Fruit fly (Drosophila melanogaster) whole organism, embryonic: ENCODE measurements around the gene CG12945.

Experiments
- ATbp ChIP-seq: fragments of 200-800 bp; sonication (Bioruptor generic); optimal IDR thresholded peaks from 2 replicates; lab custom pipeline; 2017; ENCODE audit warnings: missing biosample characterization, mild to moderate bottlenecking, missing genetic modification characterization, missing genetic modification reagents
- Atf6 ChIP-seq: fragments of 200-800 bp; sonication (Bioruptor generic); IDR thresholded peaks from 2 replicates; pipeline ENCODE4 v1.3.6; 2022; ENCODE audit warnings: missing biosample characterization, missing genetic modification characterization
- B-H2 ChIP-seq: fragments of 200-800 bp; sonication (Bioruptor generic); optimal IDR thresholded peaks from 2 replicates; lab custom pipeline; 2018; ENCODE audit warnings: missing biosample characterization, mild to moderate bottlenecking, missing genetic modification characterization
- CG1024 ChIP-seq: fragments of 200-800 bp; sonication (Bioruptor generic); IDR thresholded peaks from 2 replicates; pipeline ENCODE4 v1.3.6; 2022; ENCODE audit warnings: missing biosample characterization, missing genetic modification characterization
- CG12299 ChIP-seq: fragments of 200-800 bp; sonication (Bioruptor generic); optimal IDR thresholded peaks from 2 replicates; lab custom pipeline; 2018; ENCODE audit warnings: missing biosample characterization, mild to moderate bottlenecking, missing genetic modification characterization
- CG13894 ChIP-seq: fragments of 200-800 bp; sonication (Bioruptor generic); optimal IDR thresholded peaks from 3 replicates; lab custom pipeline; 2018; ENCODE audit warnings: missing biosample characterization, mild to moderate bottlenecking, missing genetic modification characterization, moderate library complexity
- CG15269 ChIP-seq: fragments of 200-800 bp; sonication (Bioruptor generic); optimal IDR thresholded peaks from 2 replicates; lab custom pipeline; 2018; ENCODE audit warnings: missing biosample characterization, mild to moderate bottlenecking, missing genetic modification characterization, moderate library complexity
- CG1602 ChIP-seq: fragments of 200-800 bp; sonication (Bioruptor generic); optimal IDR thresholded peaks from 3 replicates; lab custom pipeline; 2016; ENCODE audit warnings: missing biosample characterization, missing genetic modification characterization
- CG16779 ChIP-seq: fragments of 200-800 bp; sonication (Bioruptor generic); IDR thresholded peaks from 2 replicates; pipeline ENCODE4 v1.3.6; 2022; ENCODE audit warnings: missing biosample characterization, missing genetic modification characterization
- CG17186 ChIP-seq: fragments of 200-800 bp; sonication (Bioruptor generic); optimal IDR thresholded peaks from 3 replicates; lab custom pipeline; 2017; ENCODE audit warnings: missing biosample characterization, missing genetic modification reagents, missing genetic modification characterization
- CG17829 ChIP-seq: fragments of 200-800 bp; optimal IDR thresholded peaks from 2 replicates; lab custom pipeline; 2019; ENCODE audit warnings: missing biosample characterization, mild to moderate bottlenecking, missing genetic modification characterization, moderate library complexity
- CG2120 ChIP-seq: fragments of 200-800 bp; sonication (Bioruptor generic); optimal IDR thresholded peaks from 3 replicates; lab custom pipeline; 2016; ENCODE audit warnings: missing biosample characterization, missing genetic modification characterization
- CG2129 ChIP-seq: fragments of 200-800 bp; sonication (Bioruptor generic); IDR thresholded peaks from 2 replicates; pipeline ENCODE4 v1.3.6; 2022; ENCODE audit warnings: missing biosample characterization, missing genetic modification characterization; ENCODE audit not compliant: partially characterized antibody
- CG2678 ChIP-seq: fragments of 200-800 bp; sonication (Bioruptor generic); optimal IDR thresholded peaks from 3 replicates; lab custom pipeline; 2019; ENCODE audit warnings: missing biosample characterization, mild to moderate bottlenecking, missing genetic modification characterization, moderate library complexity
- CG31224 ChIP-seq: fragments of 200-800 bp; sonication (Bioruptor generic); IDR thresholded peaks from 2 replicates; pipeline ENCODE4 v1.3.6; 2022; ENCODE audit warnings: missing biosample characterization, missing genetic modification characterization
- CG3995 ChIP-seq: fragments of 200-800 bp; sonication (Bioruptor generic); optimal IDR thresholded peaks from 3 replicates; lab custom pipeline; 2016; ENCODE audit warnings: missing biosample characterization, missing genetic modification characterization
- CG42726 ChIP-seq: fragments of 200-800 bp; sonication (Bioruptor generic); IDR thresholded peaks from 2 replicates; pipeline ENCODE4 v1.3.6; 2022; ENCODE audit warnings: missing biosample characterization, missing genetic modification characterization; ENCODE audit not compliant: partially characterized antibody
- CG4707 ChIP-seq: fragments of 200-800 bp; sonication (Bioruptor generic); optimal IDR thresholded peaks from 2 replicates; lab custom pipeline; 2018; ENCODE audit warnings: missing biosample characterization, mild to moderate bottlenecking, missing genetic modification characterization, moderate library complexity
- CG4820 ChIP-seq: fragments of 200-800 bp; sonication (Bioruptor generic); optimal IDR thresholded peaks from 3 replicates; lab custom pipeline; 2016; ENCODE audit warnings: missing biosample characterization, missing genetic modification characterization
- CG6765 ChIP-seq: fragments of 200-800 bp; sonication (Bioruptor generic); optimal IDR thresholded peaks from 3 replicates; lab custom pipeline; 2017; ENCODE audit warnings: missing biosample characterization, mild to moderate bottlenecking, missing genetic modification characterization
- CG7357 ChIP-seq: fragments of 200-800 bp; sonication (Bioruptor generic); IDR thresholded peaks from 3 replicates; pipeline ENCODE4 v1.3.6; 2022; ENCODE audit warnings: missing biosample characterization, missing genetic modification characterization
- CG7963 ChIP-seq: fragments of 200-800 bp; sonication (Bioruptor generic); IDR thresholded peaks from 3 replicates; pipeline ENCODE4 v1.3.6; 2022; ENCODE audit warnings: missing biosample characterization, missing genetic modification characterization; ENCODE audit not compliant: partially characterized antibody
- CG9437 ChIP-seq: fragments of 200-800 bp; sonication (Bioruptor generic); optimal IDR thresholded peaks from 2 replicates; lab custom pipeline; 2018; ENCODE audit warnings: missing biosample characterization, mild to moderate bottlenecking, missing genetic modification characterization
- CG9797 ChIP-seq: fragments of 200-800 bp; sonication (Bioruptor generic); optimal IDR thresholded peaks from 3 replicates; lab custom pipeline; 2018; ENCODE audit warnings: missing biosample characterization, mild to moderate bottlenecking, missing genetic modification characterization
- Camta ChIP-seq: fragments of 200-800 bp; sonication (Bioruptor generic); optimal IDR thresholded peaks from 2 replicates; lab custom pipeline; 2016; ENCODE audit warnings: missing biosample characterization, missing genetic modification characterization
- Fer2 ChIP-seq: fragments of 200-800 bp; sonication (Bioruptor generic); optimal IDR thresholded peaks from 2 replicates; lab custom pipeline; 2018; ENCODE audit warnings: missing biosample characterization, mild to moderate bottlenecking, missing genetic modification characterization, moderate library complexity
- H2.0 ChIP-seq: fragments of 200-800 bp; sonication (Bioruptor generic); IDR thresholded peaks from 2 replicates; pipeline ENCODE4 v1.3.6; 2022; ENCODE audit warnings: missing biosample characterization, missing genetic modification characterization
- MESR4 ChIP-seq: fragments of 200-800 bp; sonication (Bioruptor generic); optimal IDR thresholded peaks from 2 replicates; lab custom pipeline; 2018; ENCODE audit warnings: missing biosample characterization, mild to moderate bottlenecking, missing genetic modification characterization, moderate library complexity
- Med ChIP-seq: fragments of 200-800 bp; sonication (Bioruptor generic); peaks from one replicate; lab custom pipeline; 2016; ENCODE audit warnings: missing biosample characterization, missing genetic modification characterization, mild to moderate bottlenecking, inconsistent platforms, moderate library complexity
- NC2α ChIP-seq: fragments of 200-800 bp; sonication (Bioruptor generic); optimal IDR thresholded peaks from 2 replicates; lab custom pipeline; 2016; ENCODE audit warnings: missing biosample characterization, missing genetic modification characterization
- NFAT ChIP-seq: fragments of 200-800 bp; sonication (Bioruptor generic); IDR thresholded peaks from 2 replicates; pipeline ENCODE4 v1.3.6; 2022; ENCODE audit warnings: missing biosample characterization, missing genetic modification characterization
- Ravus ChIP-seq: fragments of 200-800 bp; sonication (Bioruptor generic); IDR thresholded peaks from 2 replicates; pipeline ENCODE4 v1.3.6; 2022; ENCODE audit warnings: missing biosample characterization, missing genetic modification characterization
- Rfx ChIP-seq: fragments of 200-800 bp; sonication (Bioruptor generic); IDR thresholded peaks from 2 replicates; pipeline ENCODE4 v1.3.6; 2022; ENCODE audit warnings: missing biosample characterization, missing genetic modification characterization
- Sry-β ChIP-seq: fragments of 200-800 bp; sonication (Bioruptor generic); optimal IDR thresholded peaks from 2 replicates; lab custom pipeline; 2018; ENCODE audit warnings: missing biosample characterization, mild to moderate bottlenecking, missing genetic modification characterization, moderate library complexity
- Ssrp ChIP-seq: fragments of 200-800 bp; sonication (Bioruptor generic); optimal IDR thresholded peaks from 2 replicates; lab custom pipeline; 2018; ENCODE audit warnings: missing biosample characterization, mild to moderate bottlenecking, missing genetic modification characterization, moderate library complexity
- YL-1 ChIP-seq: fragments of 200-800 bp; sonication (Bioruptor generic); optimal IDR thresholded peaks from 3 replicates; lab custom pipeline; 2017; ENCODE audit warnings: missing biosample characterization, mild to moderate bottlenecking, missing genetic modification characterization
- ato ChIP-seq: fragments of 200-800 bp; sonication (Bioruptor generic); IDR thresholded peaks from 2 replicates; pipeline ENCODE4 v1.3.6; 2022; ENCODE audit warnings: missing biosample characterization, missing genetic modification characterization; ENCODE audit not compliant: partially characterized antibody
- bbx ChIP-seq: fragments of 200-800 bp; sonication (Bioruptor generic); IDR thresholded peaks from 2 replicates; pipeline ENCODE4 v1.3.6; 2022; ENCODE audit warnings: missing biosample characterization, missing genetic modification characterization; ENCODE audit not compliant: partially characterized antibody
- bowl ChIP-seq: fragments of 200-800 bp; sonication (Bioruptor generic); IDR thresholded peaks from 2 replicates; pipeline ENCODE4 v1.3.6; 2022; ENCODE audit warnings: missing biosample characterization, missing genetic modification characterization
- dpn ChIP-seq, 2 experiments: fragments of 200-800 bp; sonication (Bioruptor generic); optimal IDR thresholded peaks; 3 replicates each; lab custom pipeline; 2016; ENCODE audit warnings: missing biosample characterization in 2 of 2, missing genetic modification characterization in 2 of 2
- fd102C ChIP-seq: fragments of 200-800 bp; sonication (Bioruptor generic); optimal IDR thresholded peaks from 2 replicates; lab custom pipeline; 2018; ENCODE audit warnings: missing biosample characterization, mild to moderate bottlenecking, missing genetic modification characterization, moderate library complexity
- jumu ChIP-seq: fragments of 200-800 bp; sonication (Bioruptor generic); optimal IDR thresholded peaks from 3 replicates; lab custom pipeline; 2016; ENCODE audit warnings: missing biosample characterization, missing genetic modification characterization
- nau ChIP-seq: fragments of 200-800 bp; sonication (Bioruptor generic); optimal IDR thresholded peaks from 3 replicates; lab custom pipeline; 2017; ENCODE audit warnings: missing biosample characterization, mild to moderate bottlenecking, missing genetic modification characterization, missing genetic modification reagents
- nmo ChIP-seq: fragments of 200-800 bp; sonication (Bioruptor generic); optimal IDR thresholded peaks from 2 replicates; lab custom pipeline; 2018; ENCODE audit warnings: missing biosample characterization, mild to moderate bottlenecking, missing genetic modification characterization, moderate library complexity
- pnt ChIP-seq: fragments of 200-800 bp; sonication (Bioruptor generic); optimal IDR thresholded peaks from 3 replicates; lab custom pipeline; 2016; ENCODE audit warnings: missing biosample characterization, missing genetic modification characterization
- schlank ChIP-seq: fragments of 200-800 bp; sonication (Bioruptor generic); optimal IDR thresholded peaks from 2 replicates; lab custom pipeline; 2018; ENCODE audit warnings: missing biosample characterization, mild to moderate bottlenecking, missing genetic modification characterization
- sna ChIP-seq: fragments of 200-800 bp; sonication (Bioruptor generic); IDR thresholded peaks from 2 replicates; pipeline ENCODE4 v1.3.6; 2022; ENCODE audit warnings: missing biosample characterization, missing genetic modification characterization; ENCODE audit not compliant: partially characterized antibody
- sqz ChIP-seq: fragments of 200-800 bp; sonication (Bioruptor generic); optimal IDR thresholded peaks from 3 replicates; lab custom pipeline; 2018; ENCODE audit warnings: missing biosample characterization, mild to moderate bottlenecking, missing genetic modification characterization
- tio ChIP-seq: fragments of 200-800 bp; sonication (Bioruptor generic); optimal IDR thresholded peaks from 2 replicates; lab custom pipeline; 2017; ENCODE audit warnings: missing biosample characterization, missing genetic modification characterization, inconsistent platforms
- vnd ChIP-seq: fragments of 200-800 bp; sonication (Bioruptor generic); IDR thresholded peaks from 3 replicates; pipeline ENCODE4 v1.3.6; 2022; ENCODE audit warnings: missing biosample characterization, missing genetic modification characterization; ENCODE audit not compliant: partially characterized antibody

The CG12945 gene

DNA sequence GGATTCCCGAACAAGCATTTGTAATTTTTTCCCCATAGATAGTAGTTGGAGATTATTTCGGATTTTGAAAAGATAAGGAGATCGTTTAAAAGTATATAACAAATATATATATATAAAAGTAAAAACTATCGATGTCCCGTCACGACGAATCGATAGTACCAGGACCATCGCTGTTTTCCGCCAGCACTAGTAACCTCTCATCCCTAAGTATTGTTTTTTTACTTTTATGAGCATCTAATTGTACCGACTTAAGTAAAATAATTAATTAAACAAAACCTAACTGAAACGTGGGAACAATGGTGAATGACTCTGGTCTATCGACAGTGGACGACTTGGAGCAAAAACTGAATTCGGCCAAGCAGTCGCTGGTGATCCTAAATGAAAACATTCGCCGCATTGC, 50.3 kb downstream of the CG12945 start, which contains the start of gene Pnn (continued):
- peak; percentile 81 for TF ChIP-seq CG2129 (GFP tag; lab: Robert Waterston, UW)
- TF ChIP-seq CG17829 = peak; percentile 24
- no peak for TF ChIP-seq CG31224
- no peak for TF ChIP-seq CG15269 (tag; lab: Kevin White, UChicago)
- TF ChIP-seq CG9797 (GFP tag; lab: Kevin White, UChicago) = peak; percentile 17
- no peak for TF ChIP-seq tio (GFP tag; lab: Kevin White, UChicago)
- peak; percentile 22 for TF ChIP-seq CG9437 (GFP tag; lab: Kevin White, UChicago)
- no peak for TF ChIP-seq CG12299 (tag; lab: Kevin White, UChicago)
- no peak for TF ChIP-seq bowl (GFP tag; lab: Robert Waterston, UW)
- TF ChIP-seq nmo (GFP tag; lab: Kevin White, UChicago) = peak; percentile 47
- TF ChIP-seq sna = peak; percentile 87
- TF ChIP-seq jumu (GFP tag; lab: Kevin White, UChicago) = no peak
- TF ChIP-seq CG4707 (GFP tag; lab: Kevin White, UChicago) = no peak
- no peak for TF ChIP-seq NC2α (GFP tag; lab: Kevin White, UChicago)
- TF ChIP-seq CG4820 (GFP tag; lab: Kevin White, UChicago) = no peak
- peak; percentile 77 for TF ChIP-seq CG13894
- peak; percentile 90 for TF ChIP-seq vnd (GFP tag; lab: Robert Waterston, UW)
- TF ChIP-seq CG2678 (tag; lab: Kevin White, UChicago) = no peak
- peak; percentile 30; the same call in 1 of the 2 replicates for TF ChIP-seq NFAT (GFP tag; lab: Robert Waterston, UW)
- peak; percentile 87; the same call in 1 of the 2 replicates for TF ChIP-seq CG42726 (GFP tag; lab: Robert Waterston, UW)
- TF ChIP-seq nau (GFP tag; lab: Kevin White, UChicago) = no peak
- TF ChIP-seq H2.0 (GFP tag; lab: Robert Waterston, UW) = no peak
- TF ChIP-seq Med (GFP tag; lab: Kevin White, UChicago) = peak; percentile 56
- no peak for TF ChIP-seq CG1602 (GFP tag; lab: Kevin White, UChicago)
- TF ChIP-seq Ssrp (tag; lab: Kevin White, UChicago) = no peak
- TF ChIP-seq CG7357 (GFP tag; lab: Robert Waterston, UW) = no peak
- no peak for TF ChIP-seq CG1024 (GFP tag; lab: Robert Waterston, UW)
- no peak for TF ChIP-seq Ravus (GFP tag; lab: Robert Waterston, UW)
- TF ChIP-seq ato (GFP tag; lab: Robert Waterston, UW) = peak; percentile 81; the same call in 1 of the 2 replicates
- peak; percentile 21 for TF ChIP-seq B-H2
- TF ChIP-seq Rfx (GFP tag; lab: Robert Waterston, UW) = no peak
- TF ChIP-seq CG2120 = peak; percentile 16
- peak; percentile 65 for TF ChIP-seq sqz (GFP tag; lab: Kevin White, UChicago)
- TF ChIP-seq fd102C (GFP tag; lab: Kevin White, UChicago) = no peak
- peak; percentile 95 for TF ChIP-seq CG3995 (GFP tag; lab: Kevin White, UChicago)
- TF ChIP-seq dpn (GFP tag; optimal IDR thresholded peaks at IDR 0.05; lab: Kevin White, UChicago) = no peak
- no peak for TF ChIP-seq schlank (tag; lab: Kevin White, UChicago)
- no peak for TF ChIP-seq ATbp (GFP tag; lab: Kevin White, UChicago)
- TF ChIP-seq CG16779 = no peak
- no peak for TF ChIP-seq CG17186
- TF ChIP-seq pnt (GFP tag; lab: Kevin White, UChicago) = no peak
- TF ChIP-seq CG7963 (GFP tag; lab: Robert Waterston, UW) = peak; percentile 87
- no peak for TF ChIP-seq Camta (GFP tag; lab: Kevin White, UChicago)
- no peak for TF ChIP-seq Atf6
- TF ChIP-seq Fer2 (tag; lab: Kevin White, UChicago) = no peak
- no peak for TF ChIP-seq CG6765 (GFP tag; lab: Kevin White, UChicago)
- TF ChIP-seq MESR4 (GFP tag; lab: Kevin White, UChicago) = peak; percentile 75
- peak; percentile 21 for TF ChIP-seq YL-1 (GFP tag; lab: Kevin White, UChicago)
- TF ChIP-seq bbx (GFP tag; lab: Robert Waterston, UW) = peak; percentile 88
- TF ChIP-seq Sry-β = peak; percentile 48
